Worm (Caenorhabditis elegans) whole organism, L1 larva: ENCODE results near the gene C08G9.1.

Experiments used
- C16A3.4 ChIP-seq: fragments of 150-350 bp; optimal IDR thresholded peaks from 2 replicates; lab custom pipeline; 2014; ENCODE audit warnings: missing biosample characterization, missing genetic modification characterization
- C34B4.2 ChIP-seq: sonication (generic microtip); optimal IDR thresholded peaks from 2 replicates; lab custom pipeline; 2017; ENCODE audit warnings: mild to moderate bottlenecking, missing genetic modification characterization, missing compliant biosample characterization
- F16B12.6 ChIP-seq: fragments of 150-350 bp; optimal IDR thresholded peaks from 2 replicates; lab custom pipeline; 2014; ENCODE audit warnings: missing biosample characterization, missing genetic modification characterization
- Y116A8C.19 ChIP-seq: sonication (generic microtip); optimal IDR thresholded peaks from 2 replicates; lab custom pipeline; 2016; ENCODE audit warnings: missing compliant biosample characterization, missing genetic modification characterization, borderline replicate concordance
- aha-1 ChIP-seq: fragments of 150-350 bp; optimal IDR thresholded peaks from 2 replicates; lab custom pipeline; 2014; ENCODE audit warnings: missing biosample characterization, missing genetic modification characterization
- alr-1 ChIP-seq: fragments of 200-800 bp; sonication (Bioruptor generic); optimal IDR thresholded peaks from 2 replicates; lab custom pipeline; 2018; ENCODE audit warnings: borderline replicate concordance, mild to moderate bottlenecking, missing genetic modification characterization, missing compliant biosample characterization
- aly-2 ChIP-seq: fragments of 150-350 bp; optimal IDR thresholded peaks from 2 replicates; lab custom pipeline; 2014; ENCODE audit warnings: missing biosample characterization, missing genetic modification characterization
- blmp-1 ChIP-seq: fragments of 150-350 bp; optimal IDR thresholded peaks from 2 replicates; lab custom pipeline; 2014; ENCODE audit warnings: missing biosample characterization, missing genetic modification characterization
- ceh-8 ChIP-seq: fragments of 200-800 bp; sonication (Bioruptor generic); optimal IDR thresholded peaks from 2 replicates; lab custom pipeline; 2018; ENCODE audit warnings: mild to moderate bottlenecking, missing genetic modification characterization, moderate library complexity, missing compliant biosample characterization
- ceh-82 ChIP-seq, 3 experiments: fragments of 150-350 bp in 1 of 3; sonication (generic microtip) in 2 of 3; optimal IDR thresholded peaks; 2 replicates each; lab custom pipeline; 2014 to 2017; ENCODE audit warnings: missing biosample characterization in 3 of 3, missing genetic modification characterization in 3 of 3
- ceh-88 ChIP-seq: fragments of 200-800 bp; sonication (Bioruptor generic); IDR thresholded peaks from 2 replicates; pipeline ENCODE4 v1.3.6; 2022; ENCODE audit warnings: missing genetic modification characterization, missing compliant biosample characterization
- dpl-1 ChIP-seq, 3 experiments: fragments of 150-350 bp in 2 of 3; sonication (generic microtip) in 1 of 3; optimal IDR thresholded peaks; 2 replicates each; lab custom pipeline; 2014 to 2017; ENCODE audit warnings: missing biosample characterization in 3 of 3, missing genetic modification characterization in 3 of 3, missing genetic modification reagents in 3 of 3
- dsc-1 ChIP-seq: sonication (generic microtip); optimal IDR thresholded peaks from 2 replicates; lab custom pipeline; 2016; ENCODE audit warnings: mild to moderate bottlenecking, missing genetic modification characterization, missing compliant biosample characterization
- egl-27 ChIP-seq, 2 experiments: fragments of 150-350 bp in 1 of 2; sonication (generic microtip); optimal IDR thresholded peaks; 3 replicates each; lab custom pipeline; 2017 to 2018; ENCODE audit warnings: missing biosample characterization in 2 of 2, missing genetic modification characterization in 2 of 2, missing genetic modification reagents in 2 of 2
- elt-2 ChIP-seq: sonication (generic microtip); optimal IDR thresholded peaks from 2 replicates; lab custom pipeline; 2016; ENCODE audit warnings: missing genetic modification characterization, mild to moderate bottlenecking, inconsistent platforms, missing compliant biosample characterization, missing genetic modification reagents
- elt-3 ChIP-seq, 6 experiments: fragments of 150-350 bp in 1 of 6; sonication (generic microtip); optimal IDR thresholded peaks; 2 replicates each; lab custom pipeline; 2017 to 2018; ENCODE audit warnings: missing biosample characterization in 6 of 6, missing genetic modification characterization in 6 of 6, inconsistent platforms in 1 of 6
- ets-5 ChIP-seq: fragments of 200-800 bp; sonication (Bioruptor generic); IDR thresholded peaks from 2 replicates; pipeline ENCODE4 v1.3.6; 2022; ENCODE audit warnings: missing genetic modification characterization, missing compliant biosample characterization
- fkh-10 ChIP-seq: sonication (generic microtip); optimal IDR thresholded peaks from 2 replicates; lab custom pipeline; 2017; ENCODE audit warnings: missing biosample characterization, missing genetic modification reagents, missing genetic modification characterization
- fkh-4 ChIP-seq: sonication (generic microtip); optimal IDR thresholded peaks from 2 replicates; lab custom pipeline; 2016; ENCODE audit warnings: missing compliant biosample characterization, missing genetic modification characterization, borderline replicate concordance
- fkh-8 ChIP-seq: sonication (generic microtip); optimal IDR thresholded peaks from 2 replicates; lab custom pipeline; 2016; ENCODE audit warnings: mild to moderate bottlenecking, missing genetic modification characterization, missing compliant biosample characterization
- fos-1 ChIP-seq: fragments of 150-350 bp; optimal IDR thresholded peaks from 2 replicates; lab custom pipeline; 2014; ENCODE audit warnings: missing biosample characterization, missing genetic modification characterization
- hlh-4 ChIP-seq: sonication (generic microtip); optimal IDR thresholded peaks from 2 replicates; lab custom pipeline; 2016; ENCODE audit warnings: mild to moderate bottlenecking, missing genetic modification characterization, missing compliant biosample characterization
- irx-1 ChIP-seq: sonication (generic microtip); optimal IDR thresholded peaks from 2 replicates; lab custom pipeline; 2016; ENCODE audit warnings: missing genetic modification characterization, missing compliant biosample characterization
- isw-1 ChIP-seq: fragments of 200-800 bp; sonication (Bioruptor generic); IDR thresholded peaks from 2 replicates; pipeline ENCODE4 v1.3.6; 2022; ENCODE audit warnings: missing genetic modification characterization, missing compliant biosample characterization
- jun-1 ChIP-seq: fragments of 150-350 bp; optimal IDR thresholded peaks from 2 replicates; lab custom pipeline; 2014; ENCODE audit warnings: missing biosample characterization, missing genetic modification reagents, missing genetic modification characterization
- lin-13 ChIP-seq: fragments of 150-350 bp; optimal IDR thresholded peaks from 2 replicates; lab custom pipeline; 2014; ENCODE audit warnings: missing biosample characterization, missing genetic modification reagents, missing genetic modification characterization
- lin-15B ChIP-seq: fragments of 150-350 bp; sonication (generic microtip); optimal IDR thresholded peaks from 3 replicates; lab custom pipeline; 2014; ENCODE audit warnings: missing biosample characterization, missing genetic modification characterization
- lin-35 ChIP-seq, 2 experiments: fragments of 150-350 bp; optimal IDR thresholded peaks; 2 replicates each; lab custom pipeline; 2014; ENCODE audit warnings: missing biosample characterization in 2 of 2, missing genetic modification characterization in 2 of 2, missing genetic modification reagents in 2 of 2
- lin-39 ChIP-seq: fragments of 150-350 bp; optimal IDR thresholded peaks from 2 replicates; lab custom pipeline; 2014; ENCODE audit warnings: missing biosample characterization, missing genetic modification reagents, missing genetic modification characterization
- mef-2 ChIP-seq: fragments of 150-350 bp; optimal IDR thresholded peaks from 2 replicates; lab custom pipeline; 2014; ENCODE audit warnings: missing biosample characterization, missing genetic modification characterization
- nhr-11 ChIP-seq: fragments of 150-350 bp; optimal IDR thresholded peaks from 2 replicates; lab custom pipeline; 2014; ENCODE audit warnings: missing biosample characterization, missing genetic modification characterization
- nhr-20 ChIP-seq: sonication (generic microtip); optimal IDR thresholded peaks from 2 replicates; lab custom pipeline; 2016; ENCODE audit warnings: mild to moderate bottlenecking, missing genetic modification characterization, missing compliant biosample characterization
- nhr-71 ChIP-seq: sonication (generic microtip); optimal IDR thresholded peaks from 2 replicates; lab custom pipeline; 2016; ENCODE audit warnings: mild to moderate bottlenecking, missing genetic modification characterization, moderate library complexity, missing compliant biosample characterization
- nhr-76 ChIP-seq: sonication (generic microtip); optimal IDR thresholded peaks from 2 replicates; lab custom pipeline; 2017; ENCODE audit warnings: missing biosample characterization, missing genetic modification characterization
- nhr-77 ChIP-seq: fragments of 150-350 bp; optimal IDR thresholded peaks from 2 replicates; lab custom pipeline; 2014; ENCODE audit warnings: missing biosample characterization, missing genetic modification characterization
- nhr-90 ChIP-seq: sonication (generic microtip); optimal IDR thresholded peaks from 2 replicates; lab custom pipeline; 2016; ENCODE audit warnings: mild to moderate bottlenecking, missing genetic modification characterization, missing compliant biosample characterization; ENCODE audit not compliant: poor library complexity
- pqm-1 ChIP-seq: sonication (generic microtip); optimal IDR thresholded peaks from 3 replicates; lab custom pipeline; 2017; ENCODE audit warnings: missing biosample characterization, missing genetic modification characterization
- rnt-1 ChIP-seq: sonication (generic microtip); optimal IDR thresholded peaks from 2 replicates; lab custom pipeline; 2016; ENCODE audit warnings: mild to moderate bottlenecking, missing genetic modification characterization, moderate library complexity, missing compliant biosample characterization
- skn-1 ChIP-seq: fragments of 150-350 bp; optimal IDR thresholded peaks from 2 replicates; lab custom pipeline; 2014; ENCODE audit warnings: missing biosample characterization, missing genetic modification characterization
- snpc-4 ChIP-seq: fragments of 150-350 bp; optimal IDR thresholded peaks from 2 replicates; lab custom pipeline; 2014; ENCODE audit warnings: missing biosample characterization, missing genetic modification characterization
- snu-23 ChIP-seq: sonication (generic microtip); optimal IDR thresholded peaks from 2 replicates; lab custom pipeline; 2016; ENCODE audit warnings: missing genetic modification characterization, missing compliant biosample characterization
- sptf-1 ChIP-seq: fragments of 150-350 bp; optimal IDR thresholded peaks from 2 replicates; lab custom pipeline; 2014; ENCODE audit warnings: missing biosample characterization, missing genetic modification characterization
- sup-37 ChIP-seq: fragments of 200-800 bp; sonication (Bioruptor generic); optimal IDR thresholded peaks from 2 replicates; lab custom pipeline; 2018; ENCODE audit warnings: mild to moderate bottlenecking, missing genetic modification characterization, missing compliant biosample characterization
- swsn-7 ChIP-seq: sonication (generic microtip); optimal IDR thresholded peaks from 2 replicates; lab custom pipeline; 2016; ENCODE audit warnings: missing genetic modification characterization, missing compliant biosample characterization
- unc-130 ChIP-seq: fragments of 150-350 bp; optimal IDR thresholded peaks from 2 replicates; lab custom pipeline; 2017; ENCODE audit warnings: missing biosample characterization, missing genetic modification characterization, inconsistent platforms
- unc-86 ChIP-seq: sonication (generic microtip); optimal IDR thresholded peaks from 2 replicates; lab custom pipeline; 2016; ENCODE audit warnings: missing genetic modification characterization, missing compliant biosample characterization
- unc-98 ChIP-seq: fragments of 200-800 bp; sonication (Bioruptor generic); IDR thresholded peaks from 2 replicates; pipeline ENCODE4 v1.3.6; 2022; ENCODE audit warnings: missing genetic modification characterization, missing compliant biosample characterization
- vab-15 ChIP-seq: sonication (generic microtip); optimal IDR thresholded peaks from 2 replicates; lab custom pipeline; 2017; ENCODE audit warnings: missing genotype, mild to moderate bottlenecking, missing genetic modification characterization, missing compliant biosample characterization
- zag-1 ChIP-seq: fragments of 150-350 bp; optimal IDR thresholded peaks from 2 replicates; lab custom pipeline; 2014; ENCODE audit warnings: missing biosample characterization, missing genetic modification characterization
- zip-4 ChIP-seq: fragments of 200-800 bp; sonication (Bioruptor generic); optimal IDR thresholded peaks from 2 replicates; lab custom pipeline; 2018; ENCODE audit warnings: mild to moderate bottlenecking, missing genetic modification characterization, moderate library complexity, missing compliant biosample characterization
- ztf-11 ChIP-seq, 2 experiments: sonication (generic microtip); optimal IDR thresholded peaks; 2 replicates each; lab custom pipeline; 2016 to 2017; ENCODE audit warnings: missing genetic modification characterization in 2 of 2, missing biosample characterization in 1 of 2, missing compliant biosample characterization in 1 of 2
- ztf-4 ChIP-seq: fragments of 150-350 bp; optimal IDR thresholded peaks from 2 replicates; lab custom pipeline; 2014; ENCODE audit warnings: missing biosample characterization, missing genetic modification characterization

C08G9.1 gene

ce11 chrIV:7612523-7612922, 46.0 kb upstream of the C08G9.1 start (continued):
- TF ChIP-seq hlh-4 (tag; lab: Kevin White, UChicago) (no peak), sptf-1 (no peak), fos-1 (tag; lab: Kevin White, UChicago) (no peak), rnt-1 (no peak), lin-39 (no peak), nhr-77 (tag; lab: Kevin White, UChicago) (no peak), ztf-4 (tag; lab: Kevin White, UChicago) (no peak), snpc-4 (tag; lab: Kevin White, UChicago) (no peak), isw-1 (GFP tag; lab: Robert Waterston, UW) (no peak), ztf-11 (tag; optimal IDR thresholded peaks at IDR 0.05; lab: Kevin White, UChicago) (no peak), sup-37 (GFP tag; lab: Kevin White, UChicago) (no peak), zag-1 (tag; lab: Kevin White, UChicago) (no peak), skn-1 (tag; lab: Kevin White, UChicago) (no peak), egl-27 (tag; optimal IDR thresholded peaks at IDR 0.05; lab: Kevin White, UChicago) (no peak), jun-1 (no peak), pqm-1 (no peak), unc-130 (no peak), unc-86 (tag; lab: Kevin White, UChicago) (peak; percentile 12), nhr-11 (tag; lab: Kevin White, UChicago) (no peak), dsc-1 (tag; lab: Kevin White, UChicago) (no peak), nhr-20 (tag; lab: Kevin White, UChicago) (no peak), alr-1 (tag; lab: Kevin White, UChicago) (no peak), mef-2 (tag; lab: Kevin White, UChicago) (no peak), unc-98 (GFP tag; lab: Robert Waterston, UW) (no peak), ceh-82 (tag; optimal IDR thresholded peaks at IDR 0.05; lab: Kevin White, UChicago) (no peak), vab-15 (tag; lab: Kevin White, UChicago) (no peak), C34B4.2 (tag; lab: Kevin White, UChicago) (no peak), nhr-71 (tag; lab: Kevin White, UChicago) (peak; percentile 54), aha-1 (tag; lab: Kevin White, UChicago) (no peak), nhr-76 (tag; lab: Kevin White, UChicago) (no peak), lin-13 (no peak), blmp-1 (tag; lab: Kevin White, UChicago) (no peak), ceh-88 (GFP tag; lab: Robert Waterston, UW) (no peak), fkh-10 (GFP tag; lab: Kevin White, UChicago) (peak; percentile 17), swsn-7 (peak; percentile 3), elt-2 (tag; lab: Kevin White, UChicago) (no peak), snu-23 (no peak), lin-35 (GFP tag; optimal IDR thresholded peaks at IDR 0.05; lab: Kevin White, UChicago) (no peak), Y116A8C.19 (no peak), aly-2 (tag; lab: Kevin White, UChicago) (no peak)

ce11 chrIV:7619261-7619660, 39.3 kb upstream of the C08G9.1 start:
- TF ChIP-seq irx-1 (no peak), dsc-1 (tag; lab: Kevin White, UChicago) (no peak), swsn-7 (peak; percentile 47), rnt-1 (no peak), dpl-1 (GFP tag; optimal IDR thresholded peaks at IDR 0.05; lab: Kevin White, UChicago) (no peak), zip-4 (GFP tag; lab: Kevin White, UChicago) (no peak), egl-27 (tag; optimal IDR thresholded peaks at IDR 0.05; lab: Kevin White, UChicago) (no peak), alr-1 (tag; lab: Kevin White, UChicago) (no peak), lin-35 (GFP tag; optimal IDR thresholded peaks at IDR 0.05; lab: Kevin White, UChicago) (no peak), unc-98 (GFP tag; lab: Robert Waterston, UW) (no peak), elt-3 (tag; optimal IDR thresholded peaks at IDR 0.05; lab: Kevin White, UChicago) (no peak), aly-2 (tag; lab: Kevin White, UChicago) (no peak), nhr-90 (tag; lab: Kevin White, UChicago) (no peak), lin-15B (no peak), fkh-4 (tag; lab: Kevin White, UChicago) (no peak), F16B12.6 (tag; lab: Kevin White, UChicago) (no peak), fkh-10 (GFP tag; lab: Kevin White, UChicago) (peak; percentile 31), nhr-11 (tag; lab: Kevin White, UChicago) (no peak), ceh-8 (GFP tag; lab: Kevin White, UChicago) (no peak), unc-130 (no peak), C16A3.4 (tag; lab: Kevin White, UChicago) (no peak), pqm-1 (no peak), fkh-8 (tag; lab: Kevin White, UChicago) (peak; percentile 66), sptf-1 (no peak), ets-5 (GFP tag; lab: Robert Waterston, UW) (no peak), nhr-76 (tag; lab: Kevin White, UChicago) (no peak), nhr-77 (tag; lab: Kevin White, UChicago) (no peak)
